Worm (Caenorhabditis elegans): ENCODE measurements around the gene atad-3.

atad-3 gene

DNA sequence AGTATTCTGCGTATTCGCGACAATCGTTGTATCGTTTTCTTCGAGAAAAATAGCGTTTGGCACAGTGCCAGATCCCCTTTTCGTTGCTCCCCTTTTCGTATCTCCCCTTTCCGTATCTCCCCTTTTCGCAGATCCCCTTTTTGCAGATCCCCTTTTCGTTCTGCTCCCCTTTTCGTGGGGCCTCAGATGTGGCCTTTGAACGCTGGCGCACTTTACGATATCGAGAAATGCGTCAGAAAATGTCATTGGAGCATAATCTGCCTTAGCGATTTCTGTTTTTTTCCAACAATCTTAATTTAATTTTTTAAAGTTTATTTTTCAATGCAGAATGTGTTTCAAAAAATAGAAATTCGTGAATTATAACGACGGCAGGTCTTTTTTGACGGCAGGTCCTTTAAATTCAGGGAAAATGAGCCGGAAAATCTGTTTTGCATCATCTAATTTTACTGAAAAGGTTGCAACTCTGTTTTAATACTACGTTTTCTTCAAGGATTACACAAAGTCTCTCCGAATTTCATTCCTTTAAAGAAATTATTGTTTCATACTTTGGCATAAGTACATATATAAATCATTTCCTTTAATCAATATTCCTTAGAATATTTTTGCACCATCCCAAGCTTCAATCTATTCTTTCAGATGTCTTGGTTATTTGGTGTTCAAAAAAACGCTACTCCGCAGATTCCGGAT lies at the start of gene atad-3:
Gene atad-3, plus strand, starts transcription at position 637 of the 687 bp plus-strand sequence.
- TF ChIP-seq unc-62 (GFP tag; optimal IDR thresholded peaks at IDR 0.05) = no peak

DNA sequence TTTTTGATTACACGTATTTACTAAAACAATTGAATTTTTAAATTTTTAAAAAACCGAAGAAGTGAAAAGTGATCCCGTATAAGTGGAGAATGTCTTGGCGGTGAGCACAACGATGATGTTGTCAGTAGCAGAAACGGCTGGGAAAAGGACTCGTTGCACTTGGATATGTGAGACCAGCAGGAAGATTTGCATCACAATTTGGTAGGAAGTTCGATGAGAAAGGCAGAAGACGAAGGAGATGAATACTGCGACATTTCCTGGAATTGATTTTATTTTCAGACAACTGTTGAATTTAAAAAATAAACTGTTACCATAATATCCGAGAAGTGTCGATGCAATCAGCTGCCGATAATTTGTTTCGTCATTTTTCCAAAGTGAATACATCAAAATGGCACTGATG lies 48.9 kb upstream of the atad-3 start, which contains the start of gene R05H5.4:
Gene R05H5.4, minus strand, starts transcription at position 101 of the 400 bp plus-strand sequence.
- no peak for TF ChIP-seq unc-62 (GFP tag; optimal IDR thresholded peaks at IDR 0.05)

DNA sequence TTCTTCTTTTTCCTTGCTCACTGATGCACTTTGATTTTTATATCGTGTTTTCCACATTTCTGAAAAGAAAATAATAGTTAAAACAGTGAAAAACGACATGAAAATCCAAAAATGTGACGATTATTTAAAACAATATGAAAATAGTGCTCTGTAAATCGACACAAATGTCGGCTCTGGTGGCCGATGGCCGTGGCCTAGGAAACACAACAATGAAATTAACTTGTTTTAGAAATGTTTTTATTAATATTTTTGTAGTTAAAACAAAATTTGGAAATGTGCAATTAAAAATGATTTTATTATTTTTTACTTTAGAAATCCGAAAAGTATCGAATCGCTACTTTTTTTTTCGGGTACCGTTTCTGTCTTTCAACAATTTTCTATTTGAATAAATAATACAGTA lies 48.0 kb upstream of the atad-3 start, which contains the start of gene arv-1:
Gene arv-1, minus strand, starts transcription at position 65 of the 400 bp plus-strand sequence.
- TF ChIP-seq unc-62 (GFP tag; optimal IDR thresholded peaks at IDR 0.05) = no peak

DNA sequence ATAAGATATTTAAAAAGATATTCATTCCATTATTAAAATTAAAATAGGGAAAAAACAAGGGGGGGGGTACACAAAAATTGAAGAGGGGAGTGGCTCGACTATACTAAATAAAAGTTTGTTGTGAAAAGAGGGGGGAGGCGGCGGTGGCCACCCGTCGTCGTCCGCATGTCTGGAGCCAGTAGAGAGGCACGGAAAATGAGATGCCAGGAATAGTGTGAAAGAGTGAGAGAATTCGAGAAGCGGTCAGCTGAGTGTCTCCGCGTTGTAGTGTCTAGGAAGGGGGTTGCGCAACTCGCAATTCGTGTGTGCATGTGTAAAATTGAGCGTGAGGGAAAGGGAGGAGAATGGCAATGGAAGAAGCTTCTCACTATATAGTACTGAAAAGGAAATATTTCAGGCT lies 46.5 kb upstream of the atad-3 start:
- no peak for TF ChIP-seq unc-62 (GFP tag; optimal IDR thresholded peaks at IDR 0.05)

DNA sequence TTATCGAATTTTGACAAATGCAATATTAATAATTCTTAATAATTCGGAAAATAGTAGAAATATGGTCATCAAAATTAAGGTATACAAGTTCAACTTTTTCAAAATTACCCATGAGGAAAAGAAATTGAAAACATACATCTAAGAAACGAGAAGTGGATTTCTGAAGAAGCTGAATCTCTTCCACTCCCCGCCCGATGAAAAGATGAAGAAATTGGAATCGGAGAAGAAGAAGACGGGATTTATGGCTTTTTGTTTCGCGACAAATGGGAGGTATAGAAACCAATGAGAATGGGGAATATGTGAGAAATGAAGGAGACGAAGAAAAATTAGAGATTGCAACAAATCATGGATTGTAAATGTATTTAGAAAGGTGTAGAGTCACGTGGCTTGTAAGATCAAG lies 45.7 kb upstream of the atad-3 start:
- no peak for TF ChIP-seq unc-62 (GFP tag; optimal IDR thresholded peaks at IDR 0.05)

DNA sequence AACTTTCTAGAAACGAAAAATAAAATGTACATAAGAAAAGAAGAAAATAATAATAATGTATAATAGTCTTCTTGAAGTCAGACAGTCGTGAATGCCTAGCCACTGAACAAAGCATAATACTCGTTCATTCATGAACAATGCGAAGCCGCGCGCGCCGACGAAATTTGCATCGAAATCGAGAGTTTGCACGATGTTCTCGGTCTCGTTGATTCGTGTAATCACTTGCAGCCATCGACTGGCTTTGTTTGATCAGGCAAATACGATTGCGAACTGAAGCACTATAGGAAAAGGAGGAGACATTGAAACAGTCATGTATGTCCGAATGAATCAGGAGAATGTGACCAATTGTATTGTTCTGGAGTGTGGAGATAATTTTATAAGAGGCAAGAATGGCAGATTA lies 45.0 kb upstream of the atad-3 start:
- TF ChIP-seq unc-62 (GFP tag; optimal IDR thresholded peaks at IDR 0.05) = no peak

DNA sequence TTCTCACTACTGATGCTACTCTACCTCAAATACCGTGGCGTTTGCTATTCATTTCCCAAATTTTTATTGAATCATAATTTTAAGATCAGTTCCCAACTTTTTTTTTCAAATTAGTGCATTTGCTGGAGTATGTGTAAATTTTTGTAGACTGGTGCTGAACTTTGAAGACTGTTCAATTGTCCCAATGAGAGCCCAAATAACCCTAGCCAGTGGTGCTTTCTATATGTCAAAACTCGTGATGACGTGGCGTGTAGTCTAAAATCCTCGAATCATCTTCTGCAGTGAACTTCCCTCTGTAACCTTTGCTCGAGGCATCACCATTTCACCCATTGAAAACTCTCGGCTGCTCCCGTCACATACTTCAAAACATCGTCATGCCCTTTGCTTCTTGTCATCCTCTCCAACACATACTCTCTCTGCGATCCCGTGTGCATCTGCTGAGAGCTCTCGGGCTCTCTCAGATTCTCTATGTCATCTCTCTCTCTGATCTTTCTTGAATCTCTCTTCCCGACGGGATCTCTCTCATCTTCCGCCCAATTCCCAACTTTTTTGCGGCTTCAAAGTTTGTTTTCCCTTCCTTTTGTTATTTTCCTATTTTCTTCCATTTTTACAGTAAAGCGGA lies 44.3 kb upstream of the atad-3 start:
- no peak for TF ChIP-seq unc-62 (GFP tag; optimal IDR thresholded peaks at IDR 0.05)

DNA sequence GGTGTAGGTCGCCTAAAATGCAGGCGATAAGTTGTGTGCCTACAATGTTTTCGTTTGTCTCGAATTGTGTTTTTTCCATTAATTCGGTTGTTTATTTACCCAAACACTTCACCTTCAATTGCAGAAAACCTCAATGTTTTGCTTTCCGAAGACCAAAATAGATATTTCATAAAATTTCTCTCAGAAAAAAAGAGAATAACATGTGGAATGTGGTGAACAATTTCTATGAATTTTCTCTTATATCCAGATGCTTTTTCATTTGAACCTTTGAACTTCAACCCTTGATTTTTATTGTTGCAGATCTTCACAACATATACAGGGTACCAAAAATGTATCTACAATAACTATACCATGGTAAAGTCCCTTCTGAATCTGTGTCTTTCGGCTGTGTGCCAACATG lies 42.4 kb upstream of the atad-3 start, which contains the start of gene T01E8.1:
Gene T01E8.1, plus strand, starts transcription at position 301 of the 400 bp plus-strand sequence.
- no peak for TF ChIP-seq unc-62 (GFP tag; optimal IDR thresholded peaks at IDR 0.05)

DNA sequence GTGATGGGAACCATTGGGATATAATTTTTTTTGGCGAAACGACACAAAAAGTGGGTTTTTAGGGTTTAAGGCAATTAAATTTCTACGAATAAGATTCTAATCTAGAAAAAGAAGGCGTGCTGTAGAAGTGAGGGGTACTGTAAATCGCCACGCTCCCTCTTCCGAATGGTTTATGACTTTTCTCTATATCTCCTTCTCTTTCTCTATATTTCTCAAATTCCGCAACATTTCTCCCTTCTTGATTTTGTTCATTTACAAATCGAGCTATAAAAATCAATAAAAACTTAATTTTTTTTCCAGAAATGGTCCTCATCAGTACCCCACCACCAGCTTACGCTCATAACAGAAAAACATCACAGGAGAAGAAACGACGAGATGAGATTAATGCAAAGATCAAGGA lies 30.6 kb upstream of the atad-3 start, which contains the start of gene ref-1:
Gene ref-1, plus strand, starts transcription at position 301 of the 400 bp plus-strand sequence.
- TF ChIP-seq unc-62 (GFP tag; optimal IDR thresholded peaks at IDR 0.05) = no peak

DNA sequence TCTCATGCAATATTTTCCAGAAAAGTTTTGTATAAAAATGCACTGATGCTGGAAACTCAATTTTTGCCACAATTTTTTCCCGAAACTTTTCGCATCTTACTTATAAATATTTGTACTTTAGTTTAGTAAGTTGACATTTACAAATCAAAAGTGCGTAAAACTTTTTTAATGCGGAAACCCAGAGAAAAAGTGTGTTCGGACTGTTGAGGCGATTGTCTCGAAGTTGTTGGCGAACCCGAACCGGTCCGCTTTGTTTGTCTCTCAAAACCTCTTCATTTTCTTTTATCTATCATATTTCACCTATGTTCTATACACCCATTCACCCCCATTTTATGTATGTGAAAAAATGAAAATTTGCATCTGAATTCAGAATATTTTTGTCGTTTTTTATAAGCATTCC lies 28.2 kb upstream of the atad-3 start:
- TF ChIP-seq unc-62 (GFP tag; optimal IDR thresholded peaks at IDR 0.05) = no peak

DNA sequence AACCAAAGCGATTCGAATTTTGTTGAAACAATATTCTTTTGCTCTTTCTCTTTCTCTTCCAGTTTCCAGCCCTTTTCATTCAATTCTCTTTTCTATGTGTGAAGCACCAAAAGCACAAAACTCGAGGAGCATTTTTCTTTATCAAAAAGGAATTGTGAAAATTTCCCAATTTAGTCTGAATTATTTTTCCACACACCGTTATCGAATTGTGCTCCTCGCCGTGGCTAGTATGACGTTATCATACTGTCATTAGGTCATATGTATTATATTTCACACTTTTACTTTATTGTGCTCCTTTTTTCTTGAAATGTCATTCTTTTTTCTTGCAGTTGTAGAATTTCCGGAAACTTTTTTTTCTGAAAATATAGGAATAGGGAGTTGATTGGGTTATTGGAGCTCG lies 27.2 kb upstream of the atad-3 start:
- no peak for TF ChIP-seq unc-62 (GFP tag; optimal IDR thresholded peaks at IDR 0.05)

DNA sequence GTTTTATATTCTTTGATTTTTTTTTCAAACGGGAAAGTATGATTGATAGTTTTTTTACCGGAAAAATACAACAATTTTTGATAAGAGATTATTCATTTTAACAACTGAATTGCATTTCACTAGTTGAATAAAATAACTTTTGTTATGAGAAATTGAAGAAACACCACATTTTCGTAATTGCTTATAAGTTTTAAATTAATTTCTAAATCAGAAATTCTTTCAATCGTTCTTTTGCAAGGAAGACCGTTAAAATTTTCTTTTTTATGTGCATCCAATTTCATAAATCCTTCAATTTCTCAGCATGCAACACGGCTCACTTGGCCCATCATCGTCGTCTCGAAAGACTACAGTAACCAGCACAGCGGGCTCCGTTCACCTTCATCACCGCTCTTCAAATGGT lies 26.2 kb upstream of the atad-3 start, which contains the start of gene plc-3:
Gene plc-3, plus strand, starts transcription at position 301 of the 400 bp plus-strand sequence.
- no peak for TF ChIP-seq unc-62 (GFP tag; optimal IDR thresholded peaks at IDR 0.05)

DNA sequence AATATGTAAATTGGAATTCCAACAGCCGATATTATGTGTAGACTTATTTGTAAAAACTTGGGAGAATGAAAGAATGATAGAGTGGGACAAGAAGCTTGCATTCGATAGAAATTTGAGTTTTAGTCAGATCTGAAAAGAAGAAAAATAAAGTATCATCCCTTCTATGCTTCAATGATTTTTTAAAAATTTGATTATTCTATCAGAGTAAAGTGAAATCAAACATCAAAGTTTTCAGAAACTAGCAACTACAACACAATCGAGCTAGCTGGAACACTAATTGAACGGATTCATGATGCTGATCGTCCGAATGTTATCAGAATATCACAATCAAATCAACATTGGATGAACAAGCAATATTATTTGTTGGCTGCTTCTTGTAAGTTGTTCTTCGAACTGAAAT lies 21.8 kb upstream of the atad-3 start, which contains the start of gene srh-135:
Gene srh-135, minus strand, starts transcription at position 101 of the 400 bp plus-strand sequence.
- TF ChIP-seq unc-62 (GFP tag; optimal IDR thresholded peaks at IDR 0.05) = no peak

DNA sequence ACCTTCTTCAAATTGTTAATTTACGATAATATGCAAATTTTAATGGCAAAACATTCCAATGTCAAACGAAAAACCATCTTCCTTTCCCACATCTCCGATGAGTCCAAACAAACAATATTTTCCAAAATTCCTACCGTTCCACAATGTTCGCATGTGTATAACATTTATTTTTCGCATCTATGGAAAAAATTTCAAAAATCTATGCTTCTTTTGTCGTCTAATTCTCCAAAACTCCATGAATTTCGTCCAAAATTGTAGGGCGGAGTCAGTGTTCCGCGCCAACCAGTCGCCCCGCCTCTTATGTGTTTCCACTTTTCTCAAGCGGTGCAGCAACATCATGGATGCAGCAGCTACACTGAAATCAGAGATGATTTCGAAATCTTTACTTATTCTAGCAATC lies 17.8 kb upstream of the atad-3 start, which contains the start of gene T01E8.8:
Gene T01E8.8, plus strand, starts transcription at position 301 of the 400 bp plus-strand sequence.
- TF ChIP-seq unc-62 (GFP tag; optimal IDR thresholded peaks at IDR 0.05) = no peak

DNA sequence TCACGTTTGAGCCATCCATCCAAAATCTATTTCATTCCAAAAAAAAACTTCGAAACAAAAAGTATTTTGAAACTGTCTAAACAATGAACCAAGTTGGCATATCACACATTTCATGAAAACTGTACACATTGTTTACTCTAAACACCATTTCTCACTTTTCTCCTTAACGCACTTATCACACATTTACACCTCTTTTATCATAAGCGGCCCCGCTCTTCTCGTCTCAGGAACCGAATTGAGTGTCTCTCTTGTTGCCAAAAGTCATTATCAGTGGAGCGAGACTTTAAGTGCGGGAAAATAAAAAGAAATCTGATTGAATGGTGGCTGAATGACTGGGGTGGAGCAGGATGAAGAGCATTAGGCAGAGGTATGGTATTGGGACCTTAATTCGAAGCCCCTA lies 16.9 kb upstream of the atad-3 start:
- no peak for TF ChIP-seq unc-62 (GFP tag; optimal IDR thresholded peaks at IDR 0.05)

DNA sequence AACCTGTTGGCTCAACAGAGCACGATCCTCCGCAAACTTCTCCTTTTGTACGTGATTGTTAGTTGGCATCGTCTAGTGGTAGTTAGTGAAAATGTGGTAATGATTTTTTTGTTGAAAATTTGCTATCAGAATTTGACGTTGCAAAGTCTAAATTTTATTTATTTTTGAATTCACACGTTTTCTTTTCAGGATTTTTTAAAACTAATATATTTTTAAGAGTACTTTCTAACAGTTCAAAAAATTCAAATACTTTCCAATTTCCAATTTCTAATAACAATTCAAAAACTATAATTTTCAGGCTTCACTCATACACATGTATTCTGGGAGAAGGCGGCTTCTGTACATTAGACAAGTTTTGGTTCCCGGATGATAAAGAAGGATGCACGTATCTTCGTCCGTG lies 14.4 kb upstream of the atad-3 start, which contains the start of gene ubxn-5:
Gene ubxn-5, minus strand, starts transcription at position 101 of the 400 bp plus-strand sequence.
- no peak for TF ChIP-seq unc-62 (GFP tag; optimal IDR thresholded peaks at IDR 0.05)

DNA sequence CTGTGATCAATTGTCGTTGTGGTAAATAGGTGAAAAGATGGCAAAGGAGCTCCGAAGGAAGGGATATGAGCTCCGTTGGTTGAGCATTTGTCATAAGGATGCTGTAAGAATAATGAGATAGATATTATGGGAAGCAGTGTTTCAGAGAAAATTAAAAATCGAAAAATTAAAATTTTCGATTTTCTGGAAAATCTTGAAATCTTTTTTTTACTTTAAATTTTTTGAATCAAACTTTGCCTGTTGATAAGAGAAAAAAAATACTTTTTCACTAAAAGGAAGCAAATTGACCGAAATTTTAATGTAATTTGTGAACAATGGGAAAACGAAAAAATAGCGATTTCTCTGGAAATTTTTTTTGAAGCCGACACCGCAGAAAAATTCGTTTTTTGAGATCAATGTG lies 9.2 kb upstream of the atad-3 start, which contains the start of gene mec-15:
Gene mec-15, minus strand, starts transcription at position 101 of the 400 bp plus-strand sequence.
- TF ChIP-seq unc-62 (GFP tag; optimal IDR thresholded peaks at IDR 0.05) = no peak
